Fruit fly (Drosophila melanogaster): ENCODE results near the gene CG7368.

DNA sequence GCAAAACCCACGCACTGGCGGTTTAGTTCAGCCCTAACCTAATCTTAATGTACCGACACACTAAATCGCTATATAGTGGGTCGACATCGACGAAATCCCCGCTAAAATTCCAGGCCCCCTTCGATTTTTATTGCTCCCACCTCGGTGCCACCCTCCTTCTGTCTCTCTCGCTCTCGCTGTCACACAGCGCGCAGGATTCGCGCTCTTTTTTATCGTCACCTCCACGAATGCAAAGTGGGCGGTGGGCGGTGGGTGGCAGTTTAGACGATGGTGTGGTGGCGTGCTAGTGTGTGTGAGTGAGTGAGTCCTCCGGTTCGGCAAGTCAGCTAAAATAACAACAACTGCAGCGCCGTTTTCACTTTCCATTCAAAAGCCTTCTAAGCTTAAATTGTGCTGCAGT lies 5.0 kb downstream of the CG7368 start:
- no peak for TF ChIP-seq pad (GFP tag; optimal IDR thresholded peaks at IDR 0.05)
- no peak for TF ChIP-seq CG11617 (GFP tag; optimal IDR thresholded peaks at IDR 0.05)
- no peak for TF ChIP-seq cnc (optimal IDR thresholded peaks at IDR 0.05)
- TF ChIP-seq bab1 (GFP tag; optimal IDR thresholded peaks at IDR 0.05) = no peak
- no peak for TF ChIP-seq CG33017 (tag; optimal IDR thresholded peaks at IDR 0.05)
- no peak for TF ChIP-seq CG7045 (GFP tag; optimal IDR thresholded peaks at IDR 0.05)
- no peak for TF ChIP-seq CG7101 (tag; optimal IDR thresholded peaks at IDR 0.05)
- no peak for TF ChIP-seq CG12768 (GFP tag; optimal IDR thresholded peaks at IDR 0.05)
- no peak for TF ChIP-seq CG14711 (tag; optimal IDR thresholded peaks at IDR 0.05)
- no peak for TF ChIP-seq kay (GFP tag; ENCODE audit: borderline replicate concordance)
- TF ChIP-seq toe (GFP tag; optimal IDR thresholded peaks at IDR 0.05) = no peak
